Fruit fly (Drosophila melanogaster) ovary, adult (tissue): ENCODE measurements around the gene CG13124.
A peak's percentile ranks its signal among the peaks of the same experiment; 100 is the strongest.

Experiments used
- CG17801 ChIP-seq: fragments of 200-800 bp; optimal IDR thresholded peaks from 2 replicates; lab custom pipeline; 2019; ENCODE audit warnings: missing biosample characterization, mild to moderate bottlenecking, missing genetic modification characterization, moderate library complexity; ENCODE audit not compliant: partially characterized antibody

The CG13124 gene

dm6 chr2L:9930280-9930679, 21.8 kb upstream of the CG13124 start, which contains the start of gene CG42367:
Gene CG42367, plus strand, starts transcription at chr2L:9930580.
- no peak for TF ChIP-seq CG17801 (GFP tag; lab: Kevin White, UChicago)

DNA sequence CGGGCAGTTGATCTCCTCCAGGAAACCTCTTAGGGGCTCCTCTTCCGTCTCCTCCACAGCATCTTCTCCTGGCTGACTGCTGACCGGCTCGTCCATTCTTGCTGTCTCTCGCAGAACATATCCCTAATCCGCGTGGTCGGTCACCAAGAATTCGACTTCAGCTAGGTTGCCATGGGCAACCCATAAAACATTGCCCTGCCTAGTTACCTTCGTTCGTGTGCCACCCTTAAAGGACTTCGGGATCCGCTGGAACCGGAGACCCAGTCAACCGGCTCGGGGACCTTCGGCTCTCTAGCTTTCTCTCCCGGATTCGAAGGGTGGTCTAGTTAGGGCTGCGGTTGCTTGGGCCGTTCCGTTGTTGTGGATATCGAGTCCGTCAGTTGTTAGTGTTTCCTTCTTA, 16.3 kb upstream of the CG13124 start, which contains the start of the genes TbCMF46 and CG42366:
Gene TbCMF46 (minus strand): TSS at position 101 of the 400 bp plus-strand sequence.
Gene CG42366 (plus strand): TSS at position 397 of the 400 bp plus-strand sequence.
- TF ChIP-seq CG17801 (GFP tag; lab: Kevin White, UChicago) = no peak

DNA sequence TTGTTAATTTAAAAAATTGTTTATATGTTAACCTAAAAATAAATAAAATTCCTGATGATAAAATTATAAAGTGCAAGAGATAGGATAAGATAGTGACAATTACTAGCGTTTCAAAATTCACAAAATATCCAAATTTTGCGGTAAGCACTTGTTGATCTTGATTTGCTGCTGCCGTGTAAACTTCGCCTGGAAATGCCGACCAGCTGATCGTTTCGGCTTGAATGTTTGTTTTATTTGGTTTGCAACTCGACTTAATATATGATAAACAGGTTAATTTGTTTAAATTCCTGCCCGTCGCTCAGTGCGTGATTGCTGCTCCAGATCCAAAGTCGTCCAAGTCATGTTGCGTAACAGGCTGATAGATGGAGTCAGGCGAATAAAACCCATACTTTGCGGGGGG, 13.0 kb upstream of the CG13124 start, which contains the start of gene CG4592:
Gene CG4592 (plus strand): TSS at position 233 of the 400 bp plus-strand sequence.
- peak; percentile 80 for TF ChIP-seq CG17801 (GFP tag; lab: Kevin White, UChicago)

DNA sequence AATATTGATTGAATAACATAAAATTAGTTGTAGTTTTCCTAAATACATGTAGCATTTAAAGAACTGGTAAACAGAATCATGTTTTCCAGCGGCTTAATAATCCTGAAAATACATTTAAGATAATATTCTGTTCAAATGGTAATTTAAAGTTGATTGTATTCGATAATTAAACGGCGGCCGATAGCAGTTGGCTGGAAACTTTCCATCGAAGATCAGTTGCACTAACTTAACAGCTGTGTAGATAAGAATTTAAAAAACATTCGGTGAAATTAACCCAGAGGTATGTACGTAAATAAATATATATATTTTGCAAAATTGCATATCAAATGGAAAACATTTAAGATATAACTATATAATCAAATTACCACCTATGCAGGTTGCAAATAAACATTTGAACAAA, 11.5 kb upstream of the CG13124 start, which contains the start of gene CG4594:
Gene CG4594 (plus strand): TSS at position 212 of the 400 bp plus-strand sequence.
- no peak for TF ChIP-seq CG17801 (GFP tag; lab: Kevin White, UChicago)

dm6 chr2L:9919218-9919617, 10.8 kb upstream of the CG13124 start:
- no peak for TF ChIP-seq CG17801 (GFP tag; lab: Kevin White, UChicago)

DNA sequence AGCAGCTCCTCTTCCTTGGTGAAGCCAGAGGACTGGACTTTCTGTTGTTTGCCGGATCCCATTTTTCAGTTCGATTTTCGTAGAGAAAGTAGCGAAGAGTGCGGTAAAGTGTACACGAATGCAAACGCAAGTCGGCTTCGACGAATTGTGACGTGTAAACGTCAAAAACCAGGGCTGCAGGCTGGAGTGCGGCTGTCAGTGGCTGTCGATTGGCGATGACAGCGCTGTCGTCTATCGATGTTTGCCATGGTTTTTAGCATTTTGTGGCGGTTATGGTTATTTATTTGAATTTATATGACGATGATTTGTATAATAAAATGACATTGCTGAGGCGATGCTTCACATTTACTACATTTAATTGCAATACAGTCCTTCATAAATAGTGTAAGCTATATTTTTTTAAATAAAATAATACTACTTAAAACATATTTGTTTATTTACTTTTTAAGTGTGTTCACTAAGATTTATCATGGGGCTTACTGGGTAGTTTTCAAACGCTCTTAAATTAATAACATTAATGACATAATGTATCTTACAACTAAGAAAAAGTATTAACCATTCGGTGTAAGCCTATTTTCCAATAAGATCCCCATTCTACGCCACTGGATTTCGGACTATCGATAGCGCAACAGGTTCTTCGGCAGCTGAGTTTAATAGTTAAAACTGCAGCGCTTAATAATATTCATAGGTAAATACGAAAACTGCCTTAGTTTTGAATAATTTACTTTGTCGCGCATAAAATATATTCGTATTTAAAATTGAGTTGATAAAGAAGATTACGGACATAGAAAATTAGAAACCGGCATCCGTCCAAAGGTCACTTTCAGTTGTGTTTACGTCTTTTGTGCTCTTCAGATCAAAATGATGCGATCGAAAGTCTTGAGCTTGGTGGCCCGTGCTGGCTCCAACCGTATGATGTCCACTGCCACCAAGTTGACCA, 9.9 kb upstream of the CG13124 start, which contains the start of the genes CG5885 and CG4598:
Gene CG5885 (minus strand): TSS at position 311 of the 940 bp plus-strand sequence.
Gene CG4598 (plus strand): TSS at position 599 of the 940 bp plus-strand sequence.
- TF ChIP-seq CG17801 (GFP tag; lab: Kevin White, UChicago) = peak; percentile 64

DNA sequence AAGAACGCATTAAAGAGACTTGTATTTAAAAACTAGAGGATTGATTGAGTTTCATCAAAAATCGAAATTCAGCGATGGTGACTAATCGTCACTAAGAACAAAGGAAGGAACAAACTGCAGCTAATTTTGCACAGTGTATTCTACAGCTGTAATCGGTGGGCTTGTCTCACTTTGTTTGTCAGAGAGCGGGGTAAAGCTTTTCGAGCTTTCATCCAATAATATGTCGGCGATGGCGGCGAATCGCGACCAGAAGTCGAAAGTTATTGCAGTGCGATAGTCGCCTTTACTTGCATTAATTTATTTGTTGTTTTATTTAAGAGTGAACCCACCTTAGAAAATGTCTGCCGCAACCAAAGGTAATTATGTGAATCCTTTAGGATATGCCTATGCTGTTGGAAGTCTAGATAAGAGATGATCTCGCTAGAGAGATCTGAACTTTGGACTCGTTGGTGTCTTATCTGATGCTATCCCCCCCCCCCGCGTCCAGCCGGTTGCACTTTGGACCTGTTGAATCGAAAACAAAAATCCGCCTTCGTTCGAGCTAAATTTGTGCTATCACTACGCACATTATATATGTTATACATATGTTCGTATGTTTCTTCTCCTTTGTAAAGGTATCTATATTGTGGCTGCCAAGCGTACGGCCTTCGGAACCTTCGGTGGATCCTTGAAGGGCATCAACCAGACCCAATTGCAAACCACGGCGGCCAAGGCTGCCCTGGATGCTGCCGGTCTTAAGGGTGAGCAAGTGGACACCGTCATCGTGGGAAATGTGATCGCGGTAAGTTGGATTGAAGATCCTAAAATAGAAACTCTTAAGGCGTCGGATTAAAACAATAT, 6.8 kb upstream of the CG13124 start, which contains the start of gene yip2:
Gene yip2 (plus strand): TSS at position 243 of the 840 bp plus-strand sequence.
- peak; percentile 93 for TF ChIP-seq CG17801 (GFP tag; lab: Kevin White, UChicago)

- no peak for TF ChIP-seq CG17801 (GFP tag; lab: Kevin White, UChicago)
Observed at dm6 chr2L:9912570-9913260, 4.3 kb upstream of the CG13124 start, which contains the start of the genes Etl1 and Srp54. Gene Etl1, minus strand, starts transcription at chr2L:9912608. Gene Srp54, plus strand, starts transcription at chr2L:9912911.

DNA sequence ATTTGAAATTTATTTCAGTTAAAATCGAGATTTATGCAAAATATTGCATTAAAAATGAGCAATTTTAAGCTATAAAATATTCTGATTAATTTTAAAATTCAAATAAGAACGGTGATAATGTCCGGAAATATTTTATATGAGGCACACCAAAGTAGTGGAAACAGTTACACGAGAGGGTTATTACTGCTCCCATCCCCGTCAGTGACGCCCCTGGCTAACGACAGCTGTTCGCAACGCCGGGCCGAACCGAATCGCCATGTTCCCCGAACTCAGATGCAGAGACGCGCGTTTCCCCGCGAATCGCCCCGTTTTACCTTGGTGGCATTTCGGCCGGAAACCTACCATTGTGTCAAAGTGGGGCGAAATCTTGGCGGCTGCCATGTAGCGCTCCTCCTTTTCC, 3.4 kb upstream of the CG13124 start:
- TF ChIP-seq CG17801 (GFP tag; lab: Kevin White, UChicago) = no peak

dm6 chr2L:9907320-9908256, 845 bp downstream of the CG13124 start:
- TF ChIP-seq CG17801 (GFP tag; lab: Kevin White, UChicago) = no peak

- no peak for TF ChIP-seq CG17801 (GFP tag; lab: Kevin White, UChicago)
Observed at dm6 chr2L:9906641-9907040, 1.8 kb downstream of the CG13124 start.

- no peak for TF ChIP-seq CG17801 (GFP tag; lab: Kevin White, UChicago)
Observed at dm6 chr2L:9903028-9903427, 5.4 kb downstream of the CG13124 start, which contains the start of gene Muc30E. Gene Muc30E, minus strand, starts transcription at chr2L:9903128.

- TF ChIP-seq CG17801 (GFP tag; lab: Kevin White, UChicago) = peak; percentile 44
Observed at dm6 chr2L:9897296-9897695, 11.1 kb downstream of the CG13124 start, which contains the start of gene RpS2. Gene RpS2, minus strand, starts transcription at chr2L:9897552.
